Fruit fly (Drosophila melanogaster) whole organism, embryonic: Measurements from ENCODE around the gene Nin.
A peak's percentile ranks its signal among the peaks of the same experiment; 100 is the strongest.

Experiments used
- Blimp-1 ChIP-seq: fragments of 200-800 bp; sonication (Bioruptor generic); optimal IDR thresholded peaks from 3 replicates; lab custom pipeline; 2018; ENCODE audit warnings: missing biosample characterization, missing genetic modification characterization, mild to moderate bottlenecking, moderate library complexity, missing genetic modification reagents
- CG11456 ChIP-seq: fragments of 200-800 bp; sonication (Bioruptor generic); IDR thresholded peaks from 3 replicates; pipeline ENCODE4 v1.3.6; 2022; ENCODE audit warnings: missing biosample characterization, missing genetic modification characterization
- CG11723 ChIP-seq: fragments of 200-800 bp; sonication (Bioruptor generic); optimal IDR thresholded peaks from 2 replicates; lab custom pipeline; 2017; ENCODE audit warnings: missing biosample characterization, mild to moderate bottlenecking, missing genetic modification characterization
- CG14860 ChIP-seq: fragments of 200-800 bp; sonication (Bioruptor generic); IDR thresholded peaks from 3 replicates; pipeline ENCODE4 v1.3.6; 2022; ENCODE audit warnings: missing biosample characterization, missing genetic modification characterization; ENCODE audit not compliant: partially characterized antibody
- CG1647 ChIP-seq: fragments of 200-800 bp; sonication (Bioruptor generic); optimal IDR thresholded peaks from 3 replicates; lab custom pipeline; 2016; ENCODE audit warnings: missing biosample characterization, missing genetic modification characterization
- CG17359 ChIP-seq: fragments of 200-800 bp; sonication (Bioruptor generic); optimal IDR thresholded peaks from 3 replicates; lab custom pipeline; 2018; ENCODE audit warnings: missing biosample characterization, mild to moderate bottlenecking, missing genetic modification characterization, moderate library complexity
- CG17385 ChIP-seq: fragments of 200-800 bp; sonication (Bioruptor generic); optimal IDR thresholded peaks from 3 replicates; lab custom pipeline; 2018; ENCODE audit warnings: missing biosample characterization, mild to moderate bottlenecking, missing genetic modification characterization
- CG1832 ChIP-seq: fragments of 200-800 bp; sonication (Bioruptor generic); optimal IDR thresholded peaks from 2 replicates; lab custom pipeline; 2017; ENCODE audit warnings: missing biosample characterization, mild to moderate bottlenecking, missing genetic modification characterization, inconsistent platforms
- CG31388 ChIP-seq: fragments of 200-800 bp; sonication (Bioruptor generic); optimal IDR thresholded peaks from 2 replicates; lab custom pipeline; 2016; ENCODE audit warnings: missing biosample characterization, missing genetic modification characterization
- CG31441 ChIP-seq: fragments of 200-800 bp; sonication (Bioruptor generic); IDR thresholded peaks from 2 replicates; pipeline ENCODE4 v1.3.6; 2022; ENCODE audit warnings: missing biosample characterization, missing genetic modification characterization
- CG34376 ChIP-seq: fragments of 200-800 bp; sonication (Bioruptor generic); optimal IDR thresholded peaks from 2 replicates; lab custom pipeline; 2018; ENCODE audit warnings: missing biosample characterization, mild to moderate bottlenecking, missing genetic modification characterization
- CG3726 ChIP-seq: fragments of 200-800 bp; sonication (Bioruptor generic); IDR thresholded peaks from 3 replicates; pipeline ENCODE4, ENCODE4 v1.3.6; 2022; ENCODE audit warnings: missing biosample characterization, missing genetic modification characterization
- CG3838 ChIP-seq: fragments of 200-800 bp; sonication (Bioruptor generic); optimal IDR thresholded peaks from 3 replicates; lab custom pipeline; 2016; ENCODE audit warnings: missing biosample characterization, missing genetic modification characterization
- CG3995 ChIP-seq: fragments of 200-800 bp; sonication (Bioruptor generic); optimal IDR thresholded peaks from 3 replicates; lab custom pipeline; 2016; ENCODE audit warnings: missing biosample characterization, missing genetic modification characterization
- CG6654 ChIP-seq: fragments of 200-800 bp; sonication (Bioruptor generic); optimal IDR thresholded peaks from 2 replicates; lab custom pipeline; 2017; ENCODE audit warnings: missing biosample characterization, mild to moderate bottlenecking, missing genetic modification characterization
- CG6854 ChIP-seq: fragments of 200-800 bp; sonication (Bioruptor generic); optimal IDR thresholded peaks from 3 replicates; lab custom pipeline; 2017; ENCODE audit warnings: missing biosample characterization, mild to moderate bottlenecking, missing genetic modification characterization
- Camta ChIP-seq: fragments of 200-800 bp; sonication (Bioruptor generic); optimal IDR thresholded peaks from 2 replicates; lab custom pipeline; 2016; ENCODE audit warnings: missing biosample characterization, missing genetic modification characterization
- D19A ChIP-seq: fragments of 200-800 bp; optimal IDR thresholded peaks from 3 replicates; lab custom pipeline; 2019; ENCODE audit warnings: missing biosample characterization, mild to moderate bottlenecking, missing genetic modification characterization, moderate library complexity
- Dbx ChIP-seq: fragments of 200-800 bp; sonication (Bioruptor generic); IDR thresholded peaks from 3 replicates; pipeline ENCODE4 v1.3.6; 2022; ENCODE audit warnings: missing biosample characterization, missing genetic modification characterization
- Deaf1 ChIP-seq: fragments of 200-800 bp; optimal IDR thresholded peaks from 3 replicates; lab custom pipeline; 2019; ENCODE audit warnings: missing biosample characterization, mild to moderate bottlenecking, missing genetic modification characterization, moderate library complexity
- Dip2 ChIP-seq: fragments of 200-800 bp; sonication (Bioruptor generic); IDR thresholded peaks from 2 replicates; pipeline ENCODE4 v1.3.6; 2022; ENCODE audit warnings: missing biosample characterization, missing genetic modification characterization
- Ets97D ChIP-seq: fragments of 200-800 bp; sonication (Bioruptor generic); optimal IDR thresholded peaks from 3 replicates; lab custom pipeline; 2016; ENCODE audit warnings: missing biosample characterization, missing genetic modification characterization
- GATAe ChIP-seq: fragments of 200-800 bp; sonication (Bioruptor generic); conservative IDR thresholded peaks from 2 replicates; pipeline ENCODE4 v1.3.6; 2022; ENCODE audit warnings: missing biosample characterization, missing genetic modification characterization
- HLH54F ChIP-seq: fragments of 200-800 bp; sonication (Bioruptor generic); optimal IDR thresholded peaks from 3 replicates; lab custom pipeline; 2016; ENCODE audit warnings: missing biosample characterization, missing genetic modification characterization
- HmgZ ChIP-seq: fragments of 200-800 bp; sonication (Bioruptor generic); optimal IDR thresholded peaks from 2 replicates; lab custom pipeline; 2018; ENCODE audit warnings: missing biosample characterization, mild to moderate bottlenecking, missing genetic modification characterization
- Lhr ChIP-seq: fragments of 200-800 bp; sonication (Bioruptor generic); optimal IDR thresholded peaks from 3 replicates; lab custom pipeline; 2017; ENCODE audit warnings: mild to moderate bottlenecking, missing biosample characterization, missing genetic modification reagents, missing genetic modification characterization
- Lpt ChIP-seq: fragments of >200 bp; optimal IDR thresholded peaks from 2 replicates; lab custom pipeline; 2018; ENCODE audit warnings: missing biosample characterization, missing genetic modification characterization
- MBD-R2 ChIP-seq: fragments of 200-800 bp; sonication (Bioruptor generic); IDR thresholded peaks from 2 replicates; pipeline ENCODE4 v1.3.6; 2022; ENCODE audit warnings: missing biosample characterization, missing genetic modification characterization
- Nf-YA ChIP-seq: fragments of 200-800 bp; sonication (Bioruptor generic); IDR thresholded peaks from 2 replicates; pipeline ENCODE4 v1.3.6; 2022; ENCODE audit warnings: missing biosample characterization, missing genetic modification characterization
- Optix ChIP-seq: fragments of 200-800 bp; sonication (Bioruptor generic); IDR thresholded peaks from 3 replicates; pipeline ENCODE4 v1.3.6; 2022; ENCODE audit warnings: missing biosample characterization, missing genetic modification characterization
- Ptx1 ChIP-seq: fragments of 200-800 bp; sonication (Bioruptor generic); IDR thresholded peaks from 2 replicates; pipeline ENCODE4 v1.3.6; 2022; ENCODE audit warnings: missing biosample characterization, missing genetic modification characterization
- Scr ChIP-seq: fragments of 200-800 bp; sonication (Bioruptor generic); IDR thresholded peaks from 2 replicates; pipeline ENCODE4 v1.3.6; 2022; ENCODE audit warnings: missing biosample characterization, missing genetic modification characterization; ENCODE audit not compliant: partially characterized antibody
- Sry-δ ChIP-seq: fragments of 200-800 bp; sonication (Bioruptor generic); optimal IDR thresholded peaks from 2 replicates; lab custom pipeline; 2016; ENCODE audit warnings: missing biosample characterization, missing genetic modification characterization
- al ChIP-seq: fragments of 200-800 bp; sonication (Bioruptor generic); IDR thresholded peaks from 2 replicates; pipeline ENCODE4 v1.3.6; 2022; ENCODE audit warnings: missing biosample characterization, missing genetic modification characterization
- ash1 ChIP-seq: fragments of 200-800 bp; sonication (Bioruptor generic); optimal IDR thresholded peaks from 2 replicates; lab custom pipeline; 2018; ENCODE audit warnings: missing biosample characterization, mild to moderate bottlenecking, missing genetic modification characterization
- crc ChIP-seq: fragments of 200-800 bp; sonication (Bioruptor generic); optimal IDR thresholded peaks from 2 replicates; lab custom pipeline; 2016; ENCODE audit warnings: missing biosample characterization, missing genetic modification characterization
- crp ChIP-seq, 2 experiments: fragments of 200-800 bp; sonication (Bioruptor generic); optimal IDR thresholded peaks; 2 replicates in 1 of 2; 3 replicates in 1 of 2; lab custom pipeline; 2017; ENCODE audit warnings: missing biosample characterization in 2 of 2, missing genetic modification characterization in 2 of 2, mild to moderate bottlenecking in 1 of 2, moderate library complexity in 1 of 2
- esg ChIP-seq: fragments of 200-800 bp; sonication (Bioruptor generic); conservative IDR thresholded peaks from 2 replicates; pipeline ENCODE4 v1.3.6; 2022; ENCODE audit warnings: missing biosample characterization, missing genetic modification characterization
- ham ChIP-seq: fragments of 200-800 bp; sonication (Bioruptor generic); IDR thresholded peaks from 2 replicates; pipeline ENCODE4 v1.3.6; 2022; ENCODE audit warnings: missing biosample characterization, missing genetic modification characterization
- kay ChIP-seq: fragments of 200-800 bp; sonication (Bioruptor generic); optimal IDR thresholded peaks from 2 replicates; lab custom pipeline; 2016; ENCODE audit warnings: missing biosample characterization, missing genetic modification characterization
- kni ChIP-seq: fragments of 200-800 bp; sonication (Bioruptor generic); optimal IDR thresholded peaks from 3 replicates; lab custom pipeline; 2017; ENCODE audit warnings: mild to moderate bottlenecking, missing biosample characterization, missing genetic modification reagents, missing genetic modification characterization
- nom ChIP-seq: fragments of 200-800 bp; sonication (Bioruptor generic); optimal IDR thresholded peaks from 2 replicates; lab custom pipeline; 2017; ENCODE audit warnings: missing biosample characterization, missing genetic modification characterization, mild to moderate bottlenecking, moderate library complexity, missing genetic modification reagents
- p53 ChIP-seq: fragments of 200-800 bp; sonication (Bioruptor generic); optimal IDR thresholded peaks from 2 replicates; lab custom pipeline; 2016; ENCODE audit warnings: missing biosample characterization, missing genetic modification characterization
- pb ChIP-seq: fragments of 200-800 bp; sonication (Bioruptor generic); optimal IDR thresholded peaks from 3 replicates; lab custom pipeline; 2016; ENCODE audit warnings: missing biosample characterization, missing genetic modification characterization
- pita ChIP-seq: fragments of 200-800 bp; sonication (Bioruptor generic); optimal IDR thresholded peaks from 2 replicates; lab custom pipeline; 2017; ENCODE audit warnings: missing biosample characterization, mild to moderate bottlenecking, missing genetic modification characterization
- psq ChIP-seq: fragments of 200-800 bp; sonication (Bioruptor generic); optimal IDR thresholded peaks from 2 replicates; lab custom pipeline; 2017; ENCODE audit warnings: missing biosample characterization, missing genetic modification characterization
- sim ChIP-seq: fragments of 200-800 bp; sonication (Bioruptor generic); IDR thresholded peaks from 2 replicates; pipeline ENCODE4 v1.3.6; 2022; ENCODE audit warnings: missing biosample characterization, missing genetic modification characterization
- tap ChIP-seq: fragments of 200-800 bp; optimal IDR thresholded peaks from 3 replicates; lab custom pipeline; 2019; ENCODE audit warnings: missing biosample characterization, mild to moderate bottlenecking, missing genetic modification characterization, moderate library complexity
- tll ChIP-seq, 2 experiments: fragments of 200-800 bp in 1 of 2; fragments of >200 bp in 1 of 2; sonication (Bioruptor generic) in 1 of 2; optimal IDR thresholded peaks; 2 replicates each; lab custom pipeline; 2017 to 2019; ENCODE audit warnings: missing biosample characterization in 2 of 2, missing genetic modification characterization in 2 of 2, mild to moderate bottlenecking in 1 of 2, moderate library complexity in 1 of 2
- wdn ChIP-seq: fragments of 200-800 bp; sonication (Bioruptor generic); IDR thresholded peaks from 2 replicates; pipeline ENCODE4 v1.3.6; 2022; ENCODE audit warnings: missing biosample characterization, missing genetic modification characterization

Nin gene

DNA sequence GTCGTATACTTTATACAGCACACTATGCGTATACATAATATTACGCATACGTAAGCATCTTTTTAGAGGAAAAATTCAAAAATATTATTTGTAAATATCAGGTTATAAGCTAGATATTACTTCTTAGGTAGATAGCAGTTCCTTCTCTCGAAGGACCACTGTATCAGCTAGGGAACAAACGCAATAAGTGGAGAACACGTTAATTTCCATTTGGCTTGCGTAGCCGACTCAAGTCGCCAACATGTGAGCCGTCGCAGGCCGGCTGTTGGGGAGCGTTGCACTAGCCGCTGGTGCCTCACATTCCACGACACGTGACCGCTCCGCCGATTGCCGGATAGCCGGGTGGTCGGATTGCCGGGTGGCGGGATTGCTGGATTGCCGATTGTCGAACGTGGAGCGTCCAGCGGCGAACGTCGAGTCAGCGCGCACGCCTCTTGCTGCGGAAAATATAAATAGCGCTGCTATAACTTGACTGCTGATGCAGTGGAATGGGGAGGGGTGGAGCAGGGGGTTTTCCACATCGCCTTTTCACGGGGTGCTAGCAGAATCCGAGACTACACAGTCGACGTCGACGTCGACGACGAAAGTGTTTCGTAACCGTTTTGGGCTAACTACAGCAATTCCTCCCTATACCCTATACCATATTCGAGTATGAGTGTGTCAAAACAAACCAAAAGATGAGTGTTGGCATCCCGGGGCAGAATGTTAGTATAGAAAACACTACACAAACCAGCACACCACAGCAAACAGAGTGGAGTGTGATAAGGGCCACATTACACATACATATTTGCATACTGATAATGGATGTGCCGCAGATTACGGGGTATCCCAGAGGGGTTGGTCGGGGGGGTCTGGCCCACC is 24.9 kb upstream of the Nin start (continued):
- TF ChIP-seq CG31441 (GFP tag; lab: Robert Waterston, UW) = 0 out of 2 replicates have a peak, but pooled peaks have one; percentile 8
- TF ChIP-seq CG6654 (GFP tag; lab: Kevin White, UChicago) = peak; percentile 0
- TF ChIP-seq CG34376 = peak; percentile 1
- TF ChIP-seq crc (GFP tag; lab: Kevin White, UChicago) = no peak
- TF ChIP-seq CG1832 (GFP tag; lab: Kevin White, UChicago) = no peak
- TF ChIP-seq D19A (tag; lab: Kevin White, UChicago) = no peak
- TF ChIP-seq tap = no peak
- TF ChIP-seq Camta (GFP tag; lab: Kevin White, UChicago) = peak; percentile 10
- TF ChIP-seq al = no peak
- TF ChIP-seq Ptx1 = 0 out of 2 replicates have a peak, but pooled peaks have one; percentile 14
- peak; percentile 41 for TF ChIP-seq kay (GFP tag; lab: Kevin White, UChicago)
- TF ChIP-seq CG14860 (GFP tag; lab: Robert Waterston, UW) = no peak
- TF ChIP-seq CG11456 = no peak
- no peak for TF ChIP-seq CG6854 (GFP tag; lab: Kevin White, UChicago)
- TF ChIP-seq Dbx (GFP tag; lab: Robert Waterston, UW) = no peak
- no peak for TF ChIP-seq Sry-δ
- TF ChIP-seq ash1 (GFP tag; lab: Kevin White, UChicago) = no peak
- peak; percentile 15 for TF ChIP-seq Deaf1
- no peak for TF ChIP-seq CG11723
- TF ChIP-seq pb (GFP tag; lab: Kevin White, UChicago) = no peak
- no peak for TF ChIP-seq CG17385
- TF ChIP-seq Ets97D (GFP tag; lab: Kevin White, UChicago) = no peak
- TF ChIP-seq HLH54F (GFP tag; lab: Kevin White, UChicago) = no peak
- no peak for TF ChIP-seq CG3726 (GFP tag; lab: Robert Waterston, UW)
- no peak for TF ChIP-seq wdn (GFP tag; lab: Robert Waterston, UW)
- TF ChIP-seq Optix (GFP tag; lab: Robert Waterston, UW) = no peak
- no peak for TF ChIP-seq MBD-R2 (GFP tag; lab: Robert Waterston, UW)
- TF ChIP-seq Dip2 = no peak
- TF ChIP-seq esg (GFP tag; lab: Robert Waterston, UW) = no peak
- TF ChIP-seq GATAe (GFP tag; lab: Robert Waterston, UW) = peak; percentile 39; the same call in 1 of the 2 replicates
- TF ChIP-seq sim (GFP tag; lab: Robert Waterston, UW) = no peak
- TF ChIP-seq Lhr = no peak
- TF ChIP-seq CG31388 (GFP tag; lab: Kevin White, UChicago) = no peak
- TF ChIP-seq CG1647 (GFP tag; lab: Kevin White, UChicago) = no peak
- TF ChIP-seq pita (GFP tag; lab: Kevin White, UChicago) = no peak
- no peak for TF ChIP-seq Scr (GFP tag; lab: Robert Waterston, UW)
- TF ChIP-seq CG17359 (tag; lab: Kevin White, UChicago) = peak; percentile 25
- no peak for TF ChIP-seq HmgZ (tag; lab: Kevin White, UChicago)
- TF ChIP-seq psq = no peak
- TF ChIP-seq Nf-YA = no peak
- no peak for TF ChIP-seq kni (GFP tag; lab: Kevin White, UChicago)
- TF ChIP-seq tll (GFP tag; optimal IDR thresholded peaks at IDR 0.05; lab: Kevin White, UChicago) = no peak
- TF ChIP-seq nom (GFP tag; lab: Kevin White, UChicago) = no peak
- no peak for TF ChIP-seq CG3838 (GFP tag; lab: Kevin White, UChicago)
- no peak for TF ChIP-seq Lpt (GFP tag; lab: Kevin White, UChicago)
- 0 out of 2 replicates have a peak, but pooled peaks have one; percentile 11 for TF ChIP-seq ham (GFP tag; lab: Robert Waterston, UW)
- peak; percentile 23 for TF ChIP-seq Blimp-1
- TF ChIP-seq CG3995 (GFP tag; lab: Kevin White, UChicago) = no peak
- TF ChIP-seq crp (GFP tag; optimal IDR thresholded peaks at IDR 0.05; lab: Kevin White, UChicago) = no peak
- no peak for TF ChIP-seq p53
